In genomic region chr3R:15089250-15089921, dm6 we compare ENCODE assay signal across 1 fruit fly cellular context.
TF ChIP-seq lines count a peak whose summit lies in the region.

No protein-coding gene starts in this region.

TF ChIP-seq in whole organism, embryonic, 481 proteins besides CTCF, POLR2A, EP300 and RAD21 (continued from another document and continues in another):
- TF ChIP-seq Gug (GFP tag; IDR thresholded peaks at IDR 0.05; lab: Robert Waterston, UW) = 0 out of 4 replicates have a peak, but pooled peaks have one; percentile 27
- peak; percentile 19 for TF ChIP-seq gro (GFP tag; optimal IDR thresholded peaks at IDR 0.05; lab: Kevin White, UChicago)
- peak; percentile 68 for TF ChIP-seq HHEX (GFP tag; optimal IDR thresholded peaks at IDR 0.05; lab: Kevin White, UChicago)
- TF ChIP-seq prd (optimal IDR thresholded peaks at IDR 0.05; lab: Kevin White, UChicago) = no peak
- peak; percentile 50; the same call in 2 of the 3 replicates for TF ChIP-seq prd (GFP tag; IDR thresholded peaks at IDR 0.05; lab: Robert Waterston, UW)
- no peak for TF ChIP-seq pb (GFP tag; optimal IDR thresholded peaks at IDR 0.05; lab: Kevin White, UChicago)
- TF ChIP-seq CG14441 (GFP tag; IDR thresholded peaks at IDR 0.05; lab: Robert Waterston, UW) = no peak; the same call in 1 of the 2 replicates
- no peak for TF ChIP-seq CG9215 (GFP tag; IDR thresholded peaks at IDR 0.05; lab: Robert Waterston, UW)
- no peak for TF ChIP-seq sima (GFP tag; optimal IDR thresholded peaks at IDR 0.05; lab: Kevin White, UChicago)
- no peak for TF ChIP-seq ac (GFP tag; optimal IDR thresholded peaks at IDR 0.05; lab: Kevin White, UChicago)
- peak; percentile 54 for TF ChIP-seq slbo (GFP tag; IDR thresholded peaks at IDR 0.05; lab: Robert Waterston, UW)
- no peak for TF ChIP-seq cad (GFP tag; optimal IDR thresholded peaks at IDR 0.05; lab: Kevin White, UChicago)
- peak; percentile 44 for TF ChIP-seq CG18476 (GFP tag; optimal IDR thresholded peaks at IDR 0.05; lab: Kevin White, UChicago)
- no peak for TF ChIP-seq CG11696 (GFP tag; IDR thresholded peaks at IDR 0.05; lab: Robert Waterston, UW)
- no peak for TF ChIP-seq Dbx (GFP tag; IDR thresholded peaks at IDR 0.05; lab: Robert Waterston, UW)
- TF ChIP-seq CG18262 (tag; optimal IDR thresholded peaks at IDR 0.05; lab: Kevin White, UChicago) = peak; percentile 19
- no peak for TF ChIP-seq z (GFP tag; IDR thresholded peaks at IDR 0.05; lab: Robert Waterston, UW)
- peak in 1 of 2 experiments; percentile 38 for TF ChIP-seq Hr78 (GFP tag; optimal IDR thresholded peaks at IDR 0.05; lab: Kevin White, UChicago)
- no peak for TF ChIP-seq CG11085 (GFP tag; IDR thresholded peaks at IDR 0.05; lab: Robert Waterston, UW)
- 0 out of 2 replicates have a peak, but pooled peaks have one; percentile 26 for TF ChIP-seq H2.0 (GFP tag; IDR thresholded peaks at IDR 0.05; lab: Robert Waterston, UW)
- peak; percentile 61 for TF ChIP-seq HmgZ (tag; optimal IDR thresholded peaks at IDR 0.05; lab: Kevin White, UChicago)
- TF ChIP-seq ara (GFP tag; IDR thresholded peaks at IDR 0.05; lab: Robert Waterston, UW) = no peak
- TF ChIP-seq ato (GFP tag; IDR thresholded peaks at IDR 0.05; lab: Robert Waterston, UW; ENCODE audit: partially characterized antibody) = no peak
- peak; percentile 6 for TF ChIP-seq Ssrp (tag; optimal IDR thresholded peaks at IDR 0.05; lab: Kevin White, UChicago)
- TF ChIP-seq CG4820 (GFP tag; optimal IDR thresholded peaks at IDR 0.05; lab: Kevin White, UChicago) = no peak
- TF ChIP-seq CG2129 (GFP tag; IDR thresholded peaks at IDR 0.05; lab: Robert Waterston, UW; ENCODE audit: partially characterized antibody) = no peak
- peak; percentile 59 for TF ChIP-seq MTF-1 (GFP tag; optimal IDR thresholded peaks at IDR 0.05; lab: Kevin White, UChicago; ENCODE audit: borderline replicate concordance)
- TF ChIP-seq row (GFP tag; IDR thresholded peaks at IDR 0.05; lab: Robert Waterston, UW) = peak; percentile 33
- TF ChIP-seq CG15011 (GFP tag; optimal IDR thresholded peaks at IDR 0.05; lab: Kevin White, UChicago) = peak; percentile 42
- peak in 1 of 2 experiments; percentile 54 for TF ChIP-seq Eip74EF (GFP tag; optimal IDR thresholded peaks at IDR 0.05; lab: Kevin White, UChicago)
- TF ChIP-seq org-1 (GFP tag; optimal IDR thresholded peaks at IDR 0.05; lab: Kevin White, UChicago) = no peak
- TF ChIP-seq BtbVII (GFP tag; optimal IDR thresholded peaks at IDR 0.05; lab: Kevin White, UChicago) = peak; percentile 37
- no peak for TF ChIP-seq trem (tag; optimal IDR thresholded peaks at IDR 0.05; lab: Kevin White, UChicago)
- TF ChIP-seq CG6854 (GFP tag; optimal IDR thresholded peaks at IDR 0.05; lab: Kevin White, UChicago) = peak; percentile 60
- no peak for TF ChIP-seq lbe (GFP tag; optimal IDR thresholded peaks at IDR 0.05; lab: Kevin White, UChicago)
- TF ChIP-seq abd-A (tag; optimal IDR thresholded peaks at IDR 0.05; lab: Kevin White, UChicago) = no peak
- no peak for TF ChIP-seq CG31388 (GFP tag; optimal IDR thresholded peaks at IDR 0.05; lab: Kevin White, UChicago)
- no peak for TF ChIP-seq CG30431 (GFP tag; optimal IDR thresholded peaks at IDR 0.05; lab: Kevin White, UChicago)
- TF ChIP-seq ATbp (GFP tag; optimal IDR thresholded peaks at IDR 0.05; lab: Kevin White, UChicago) = peak; percentile 46
- no peak for TF ChIP-seq her (GFP tag; optimal IDR thresholded peaks at IDR 0.05; lab: Kevin White, UChicago)
- TF ChIP-seq CG3995 (GFP tag; optimal IDR thresholded peaks at IDR 0.05; lab: Kevin White, UChicago) = no peak
- TF ChIP-seq tll (GFP tag; optimal IDR thresholded peaks at IDR 0.05; lab: Kevin White, UChicago) = no peak
- no peak for TF ChIP-seq Abd-B (GFP tag; optimal IDR thresholded peaks at IDR 0.05; lab: Kevin White, UChicago)
- TF ChIP-seq gt (GFP tag; IDR thresholded peaks at IDR 0.05; lab: Robert Waterston, UW) = no peak
- no peak for TF ChIP-seq slou (GFP tag; optimal IDR thresholded peaks at IDR 0.05; lab: Kevin White, UChicago)
- TF ChIP-seq toy (GFP tag; IDR thresholded peaks at IDR 0.05; lab: Robert Waterston, UW) = no peak
- no peak for TF ChIP-seq ap (GFP tag; IDR thresholded peaks at IDR 0.05; lab: Robert Waterston, UW)
- TF ChIP-seq CG9609 (GFP tag; optimal IDR thresholded peaks at IDR 0.05; lab: Kevin White, UChicago) = no peak
- TF ChIP-seq ken (GFP tag; IDR thresholded peaks at IDR 0.05; lab: Robert Waterston, UW) = no peak
- TF ChIP-seq wek (GFP tag; optimal IDR thresholded peaks at IDR 0.05; lab: Kevin White, UChicago) = peak; percentile 27
- TF ChIP-seq caup (GFP tag; optimal IDR thresholded peaks at IDR 0.05; lab: Kevin White, UChicago; ENCODE audit: severe bottlenecking) = peak; percentile 61
- TF ChIP-seq CG3163 (GFP tag; optimal IDR thresholded peaks at IDR 0.05; lab: Kevin White, UChicago) = peak; percentile 33
- TF ChIP-seq Sin3A (optimal IDR thresholded peaks at IDR 0.05; lab: Kevin White, UChicago) = no peak
- 0 out of 2 replicates have a peak, but pooled peaks have one; percentile 22 for TF ChIP-seq CG9932 (GFP tag; IDR thresholded peaks at IDR 0.05; lab: Robert Waterston, UW)
- TF ChIP-seq Hmr (GFP tag; optimal IDR thresholded peaks at IDR 0.05; lab: Kevin White, UChicago) = peak; percentile 57
- peak; percentile 14 for TF ChIP-seq CG12236 (GFP tag; optimal IDR thresholded peaks at IDR 0.05; lab: Kevin White, UChicago)
- no peak for TF ChIP-seq br (optimal IDR thresholded peaks at IDR 0.05; lab: Kevin White, UChicago)
- TF ChIP-seq NFAT (GFP tag; IDR thresholded peaks at IDR 0.05; lab: Robert Waterston, UW) = no peak
- TF ChIP-seq gfzf (GFP tag; optimal IDR thresholded peaks at IDR 0.05; lab: Kevin White, UChicago) = no peak
- no peak for TF ChIP-seq CG17328 (GFP tag; IDR thresholded peaks at IDR 0.05; lab: Robert Waterston, UW)
- no peak for TF ChIP-seq kay (GFP tag; optimal IDR thresholded peaks at IDR 0.05; lab: Kevin White, UChicago)
- no peak for TF ChIP-seq Hand (GFP tag; optimal IDR thresholded peaks at IDR 0.05; lab: Kevin White, UChicago)
- peak; percentile 56 for TF ChIP-seq CG2875 (GFP tag; optimal IDR thresholded peaks at IDR 0.05; lab: Kevin White, UChicago)
- peak; percentile 66 for TF ChIP-seq CrebB (tag; optimal IDR thresholded peaks at IDR 0.05; lab: Kevin White, UChicago)
- TF ChIP-seq B-H2 (GFP tag; optimal IDR thresholded peaks at IDR 0.05; lab: Kevin White, UChicago) = no peak
- no peak for TF ChIP-seq zfh1 (GFP tag; IDR thresholded peaks at IDR 0.05; lab: Robert Waterston, UW)
- no peak for TF ChIP-seq CG4617 (GFP tag; optimal IDR thresholded peaks at IDR 0.05; lab: Kevin White, UChicago; ENCODE audit: borderline replicate concordance)
- no peak for TF ChIP-seq CG15073 (GFP tag; optimal IDR thresholded peaks at IDR 0.05; lab: Kevin White, UChicago)
- TF ChIP-seq kah (GFP tag; optimal IDR thresholded peaks at IDR 0.05; lab: Kevin White, UChicago) = no peak
- peak; percentile 27 for TF ChIP-seq unpg (GFP tag; optimal IDR thresholded peaks at IDR 0.05; lab: Kevin White, UChicago)
- TF ChIP-seq CG6813 (GFP tag; optimal IDR thresholded peaks at IDR 0.05; lab: Kevin White, UChicago) = peak; percentile 73
- no peak for TF ChIP-seq CG1602 (GFP tag; optimal IDR thresholded peaks at IDR 0.05; lab: Kevin White, UChicago)
- TF ChIP-seq MESR4 (GFP tag; optimal IDR thresholded peaks at IDR 0.05; lab: Kevin White, UChicago) = no peak
- TF ChIP-seq CG6765 (GFP tag; optimal IDR thresholded peaks at IDR 0.05; lab: Kevin White, UChicago) = no peak
- TF ChIP-seq tx (GFP tag; optimal IDR thresholded peaks at IDR 0.05; lab: Kevin White, UChicago) = no peak
- TF ChIP-seq dati (GFP tag; IDR thresholded peaks at IDR 0.05; lab: Robert Waterston, UW) = no peak
- peak; percentile 24 for TF ChIP-seq CG12769 (tag; optimal IDR thresholded peaks at IDR 0.05; lab: Kevin White, UChicago)
- peak; percentile 94 for TF ChIP-seq sens (GFP tag; lab: Kevin White, UChicago)
- TF ChIP-seq unc-4 (GFP tag; IDR thresholded peaks at IDR 0.05; lab: Robert Waterston, UW; ENCODE audit: partially characterized antibody) = no peak
- TF ChIP-seq Stat92E (GFP tag; optimal IDR thresholded peaks at IDR 0.05; lab: Kevin White, UChicago) = no peak
- TF ChIP-seq CG13624 (GFP tag; optimal IDR thresholded peaks at IDR 0.05; lab: Kevin White, UChicago) = no peak
- no peak for TF ChIP-seq bigmax (GFP tag; optimal IDR thresholded peaks at IDR 0.05; lab: Kevin White, UChicago)
- TF ChIP-seq Lim3 (GFP tag; IDR thresholded peaks at IDR 0.05; lab: Robert Waterston, UW) = no peak
- TF ChIP-seq Oaz (GFP tag; IDR thresholded peaks at IDR 0.05; lab: Robert Waterston, UW) = no peak
- TF ChIP-seq CG6689 (GFP tag; IDR thresholded peaks at IDR 0.05; lab: Robert Waterston, UW) = no peak
- no peak for TF ChIP-seq twi (tag; optimal IDR thresholded peaks at IDR 0.05; lab: Kevin White, UChicago)
- TF ChIP-seq Trl (optimal IDR thresholded peaks at IDR 0.05; lab: Kevin White, UChicago) = peak in 1 of 2 experiments; percentile 2
- no peak for TF ChIP-seq Trl (GFP tag; optimal IDR thresholded peaks at IDR 0.05; lab: Kevin White, UChicago)
- no peak for TF ChIP-seq CG6272 (GFP tag; IDR thresholded peaks at IDR 0.05; lab: Robert Waterston, UW)
- TF ChIP-seq Ptx1 (GFP tag; IDR thresholded peaks at IDR 0.05; lab: Robert Waterston, UW) = no peak; the same call in 1 of the 2 replicates
- TF ChIP-seq klu (GFP tag; IDR thresholded peaks at IDR 0.05; lab: Robert Waterston, UW) = no peak
- TF ChIP-seq Bteb2 (GFP tag; optimal IDR thresholded peaks at IDR 0.05; lab: Kevin White, UChicago) = no peak
- no peak for TF ChIP-seq wdn (GFP tag; IDR thresholded peaks at IDR 0.05; lab: Robert Waterston, UW)
- no peak for TF ChIP-seq Rx (GFP tag; IDR thresholded peaks at IDR 0.05; lab: Robert Waterston, UW)
- peak; percentile 29 for TF ChIP-seq grau (tag; optimal IDR thresholded peaks at IDR 0.05; lab: Kevin White, UChicago)
- TF ChIP-seq CG17612 (GFP tag; IDR thresholded peaks at IDR 0.05; lab: Robert Waterston, UW) = no peak
- no peak for TF ChIP-seq fd96Cb (tag; optimal IDR thresholded peaks at IDR 0.05; lab: Kevin White, UChicago)
- TF ChIP-seq bowl (GFP tag; IDR thresholded peaks at IDR 0.05; lab: Robert Waterston, UW) = 0 out of 2 replicates have a peak, but pooled peaks have one; percentile 12
- no peak for TF ChIP-seq tna (GFP tag; IDR thresholded peaks at IDR 0.05; lab: Robert Waterston, UW; ENCODE audit: partially characterized antibody)
- no peak for TF ChIP-seq Sox102F (GFP tag; optimal IDR thresholded peaks at IDR 0.05; lab: Kevin White, UChicago)
- no peak for TF ChIP-seq CG16863 (GFP tag; optimal IDR thresholded peaks at IDR 0.05; lab: Kevin White, UChicago)
- TF ChIP-seq CG1529 (GFP tag; optimal IDR thresholded peaks at IDR 0.05; lab: Kevin White, UChicago) = peak; percentile 42
- no peak for TF ChIP-seq CG1024 (GFP tag; IDR thresholded peaks at IDR 0.05; lab: Robert Waterston, UW)
- peak; percentile 61 for TF ChIP-seq CG15269 (tag; optimal IDR thresholded peaks at IDR 0.05; lab: Kevin White, UChicago)
- TF ChIP-seq pfk (GFP tag; optimal IDR thresholded peaks at IDR 0.05; lab: Kevin White, UChicago) = peak; percentile 38
- TF ChIP-seq CG17361 (GFP tag; IDR thresholded peaks at IDR 0.05; lab: Robert Waterston, UW) = peak; percentile 13; the same call in 1 of the 3 replicates
- TF ChIP-seq Dek (tag; optimal IDR thresholded peaks at IDR 0.05; lab: Kevin White, UChicago) = no peak
- no peak for TF ChIP-seq Poxn (GFP tag; IDR thresholded peaks at IDR 0.05; lab: Robert Waterston, UW)
- no peak for TF ChIP-seq CG9797 (GFP tag; optimal IDR thresholded peaks at IDR 0.05; lab: Kevin White, UChicago)
- TF ChIP-seq CG8388 (GFP tag; optimal IDR thresholded peaks at IDR 0.05; lab: Kevin White, UChicago) = no peak
- peak; percentile 8 for TF ChIP-seq ind (GFP tag; optimal IDR thresholded peaks at IDR 0.05; lab: Kevin White, UChicago)
- TF ChIP-seq otp (GFP tag; IDR thresholded peaks at IDR 0.05; lab: Robert Waterston, UW) = 0 out of 3 replicates have a peak, but pooled peaks have one; percentile 14
- TF ChIP-seq MBD-R2 (GFP tag; IDR thresholded peaks at IDR 0.05; lab: Robert Waterston, UW) = no peak
- TF ChIP-seq btn (GFP tag; optimal IDR thresholded peaks at IDR 0.05; lab: Kevin White, UChicago) = no peak
- TF ChIP-seq dysf (GFP tag; IDR thresholded peaks at IDR 0.05; lab: Robert Waterston, UW) = no peak; the same call in 2 of the 3 replicates
- peak; percentile 40 for TF ChIP-seq Max (GFP tag; optimal IDR thresholded peaks at IDR 0.05; lab: Kevin White, UChicago)
- TF ChIP-seq CG8359 (GFP tag; optimal IDR thresholded peaks at IDR 0.05; lab: Kevin White, UChicago; ENCODE audit: borderline replicate concordance) = no peak
- TF ChIP-seq Camta (GFP tag; optimal IDR thresholded peaks at IDR 0.05; lab: Kevin White, UChicago) = peak; percentile 10
- peak; percentile 42 for TF ChIP-seq CG17385 (GFP tag; optimal IDR thresholded peaks at IDR 0.05; lab: Kevin White, UChicago)
- TF ChIP-seq CG17829 (tag; optimal IDR thresholded peaks at IDR 0.05; lab: Kevin White, UChicago) = no peak
- no peak for TF ChIP-seq CG3838 (GFP tag; optimal IDR thresholded peaks at IDR 0.05; lab: Kevin White, UChicago)
- peak; percentile 31 for TF ChIP-seq D19A (tag; optimal IDR thresholded peaks at IDR 0.05; lab: Kevin White, UChicago)
- no peak for TF ChIP-seq nmo (GFP tag; optimal IDR thresholded peaks at IDR 0.05; lab: Kevin White, UChicago)
- peak; percentile 79 for TF ChIP-seq CG13296 (GFP tag; optimal IDR thresholded peaks at IDR 0.05; lab: Kevin White, UChicago)
- no peak for TF ChIP-seq E2f1 (GFP tag; IDR thresholded peaks at IDR 0.05; lab: Robert Waterston, UW)
- no peak for TF ChIP-seq mld (GFP tag; IDR thresholded peaks at IDR 0.05; lab: Robert Waterston, UW; ENCODE audit: partially characterized antibody)
- no peak for TF ChIP-seq sr (GFP tag; IDR thresholded peaks at IDR 0.05; lab: Robert Waterston, UW)
- TF ChIP-seq vnd (GFP tag; IDR thresholded peaks at IDR 0.05; lab: Robert Waterston, UW; ENCODE audit: partially characterized antibody) = no peak
- no peak for TF ChIP-seq Dll (GFP tag; IDR thresholded peaks at IDR 0.05; lab: Robert Waterston, UW; ENCODE audit: partially characterized antibody)
- no peak for TF ChIP-seq CG7963 (GFP tag; IDR thresholded peaks at IDR 0.05; lab: Robert Waterston, UW; ENCODE audit: partially characterized antibody)
- TF ChIP-seq Hsf (GFP tag; optimal IDR thresholded peaks at IDR 0.05; lab: Kevin White, UChicago) = no peak
- no peak for TF ChIP-seq en (GFP tag; optimal IDR thresholded peaks at IDR 0.05; lab: Kevin White, UChicago)
- TF ChIP-seq run (tag; optimal IDR thresholded peaks at IDR 0.05; lab: Kevin White, UChicago) = no peak
- no peak for TF ChIP-seq Taf1 (GFP tag; IDR thresholded peaks at IDR 0.05; lab: Robert Waterston, UW)
- peak; percentile 50 for TF ChIP-seq CG10543 (GFP tag; optimal IDR thresholded peaks at IDR 0.05; lab: Kevin White, UChicago)
